Fruit fly (Drosophila melanogaster) whole organism, embryonic: ENCODE measurements around the gene CG9674.

ENCODE experiments used
- Adf1 ChIP-seq: fragments of 200-800 bp; sonication (Bioruptor generic); IDR thresholded peaks from 2 replicates; pipeline ENCODE4 v1.3.6; 2022; ENCODE audit warnings: missing biosample characterization, missing genetic modification characterization
- Antp ChIP-seq: fragments of 200-800 bp; sonication (Bioruptor generic); optimal IDR thresholded peaks from 3 replicates; lab custom pipeline; 2016; ENCODE audit warnings: missing biosample characterization, missing genetic modification characterization
- Blimp-1 ChIP-seq: fragments of 200-800 bp; sonication (Bioruptor generic); optimal IDR thresholded peaks from 3 replicates; lab custom pipeline; 2018; ENCODE audit warnings: missing biosample characterization, missing genetic modification characterization, mild to moderate bottlenecking, moderate library complexity, missing genetic modification reagents
- CG10267 ChIP-seq: fragments of 200-800 bp; sonication (Bioruptor generic); optimal IDR thresholded peaks from 2 replicates; lab custom pipeline; 2018; ENCODE audit warnings: missing biosample characterization, mild to moderate bottlenecking, missing genetic modification characterization, moderate library complexity
- CG14710 ChIP-seq: fragments of 200-800 bp; sonication (Bioruptor generic); optimal IDR thresholded peaks from 3 replicates; lab custom pipeline; 2019; ENCODE audit warnings: missing biosample characterization, mild to moderate bottlenecking, missing genetic modification characterization, moderate library complexity
- CG15514 ChIP-seq: fragments of 200-800 bp; sonication (Bioruptor generic); optimal IDR thresholded peaks from 3 replicates; lab custom pipeline; 2017; ENCODE audit warnings: missing biosample characterization, missing genetic modification characterization, mild to moderate bottlenecking, moderate library complexity, missing genetic modification reagents
- CG17361 ChIP-seq: fragments of 200-800 bp; sonication (Bioruptor generic); IDR thresholded peaks from 3 replicates; pipeline ENCODE4 v1.3.6; 2022; ENCODE audit warnings: missing biosample characterization, missing genetic modification characterization
- CG17829 ChIP-seq: fragments of 200-800 bp; optimal IDR thresholded peaks from 2 replicates; lab custom pipeline; 2019; ENCODE audit warnings: missing biosample characterization, mild to moderate bottlenecking, missing genetic modification characterization, moderate library complexity
- CG18764 ChIP-seq: fragments of 200-800 bp; sonication (Bioruptor generic); optimal IDR thresholded peaks from 3 replicates; lab custom pipeline; 2016; ENCODE audit warnings: missing biosample characterization, missing genetic modification characterization
- CG2678 ChIP-seq: fragments of 200-800 bp; sonication (Bioruptor generic); optimal IDR thresholded peaks from 3 replicates; lab custom pipeline; 2019; ENCODE audit warnings: missing biosample characterization, mild to moderate bottlenecking, missing genetic modification characterization, moderate library complexity
- CG2712 ChIP-seq: fragments of 200-800 bp; optimal IDR thresholded peaks from 3 replicates; lab custom pipeline; 2019; ENCODE audit warnings: missing biosample characterization, mild to moderate bottlenecking, missing genetic modification characterization, moderate library complexity
- CG34422 ChIP-seq: fragments of 200-800 bp; sonication (Bioruptor generic); IDR thresholded peaks from 3 replicates; pipeline ENCODE4 v1.3.6; 2022; ENCODE audit warnings: missing biosample characterization, missing genetic modification characterization
- CG3847 ChIP-seq: fragments of 200-800 bp; sonication (Bioruptor generic); IDR thresholded peaks from 2 replicates; pipeline ENCODE4 v1.3.6; 2022; ENCODE audit warnings: missing biosample characterization, missing genetic modification characterization
- CG3995 ChIP-seq: fragments of 200-800 bp; sonication (Bioruptor generic); optimal IDR thresholded peaks from 3 replicates; lab custom pipeline; 2016; ENCODE audit warnings: missing biosample characterization, missing genetic modification characterization
- CG4360 ChIP-seq: fragments of 200-800 bp; sonication (Bioruptor generic); IDR thresholded peaks from 2 replicates; pipeline ENCODE4 v1.3.6; 2022; ENCODE audit warnings: missing biosample characterization, missing genetic modification characterization
- CG7786 ChIP-seq: fragments of 200-800 bp; sonication (Bioruptor generic); optimal IDR thresholded peaks from 2 replicates; lab custom pipeline; 2016; ENCODE audit warnings: missing biosample characterization, missing genetic modification characterization
- CG8478 ChIP-seq: fragments of >200 bp; optimal IDR thresholded peaks from 2 replicates; lab custom pipeline; 2018
- CG8944 ChIP-seq: fragments of 200-800 bp; sonication (Bioruptor generic); optimal IDR thresholded peaks from 3 replicates; lab custom pipeline; 2016; ENCODE audit warnings: missing biosample characterization, missing genetic modification characterization
- D ChIP-seq, 2 experiments: fragments of 200-800 bp in 1 of 2; fragments of >200 bp in 1 of 2; sonication (Bioruptor generic) in 1 of 2; optimal IDR thresholded peaks; 2 replicates in 1 of 2; 3 replicates in 1 of 2; lab custom pipeline; 2017; ENCODE audit warnings: mild to moderate bottlenecking in 1 of 2, missing biosample characterization in 1 of 2, missing genetic modification characterization in 1 of 2, missing genetic modification reagents in 1 of 2
- Dip3 ChIP-seq: fragments of 200-800 bp; sonication (Bioruptor generic); optimal IDR thresholded peaks from 3 replicates; lab custom pipeline; 2016; ENCODE audit warnings: missing biosample characterization, missing genetic modification characterization
- H2.0 ChIP-seq: fragments of 200-800 bp; sonication (Bioruptor generic); IDR thresholded peaks from 2 replicates; pipeline ENCODE4 v1.3.6; 2022; ENCODE audit warnings: missing biosample characterization, missing genetic modification characterization
- Hand ChIP-seq: fragments of 200-800 bp; sonication (Bioruptor generic); optimal IDR thresholded peaks from 2 replicates; lab custom pipeline; 2017; ENCODE audit warnings: mild to moderate bottlenecking, missing biosample characterization, missing genetic modification reagents, missing genetic modification characterization
- MBD-R2 ChIP-seq: fragments of 200-800 bp; sonication (Bioruptor generic); IDR thresholded peaks from 2 replicates; pipeline ENCODE4 v1.3.6; 2022; ENCODE audit warnings: missing biosample characterization, missing genetic modification characterization
- Mad ChIP-seq: fragments of 200-800 bp; sonication (Bioruptor generic); optimal IDR thresholded peaks from 2 replicates; lab custom pipeline; 2016; ENCODE audit warnings: missing biosample characterization, missing genetic modification characterization
- Poxn ChIP-seq: fragments of 200-800 bp; sonication (Bioruptor generic); IDR thresholded peaks from 2 replicates; pipeline ENCODE4 v1.3.6; 2022; ENCODE audit warnings: missing biosample characterization, missing genetic modification characterization
- Ravus ChIP-seq: fragments of 200-800 bp; sonication (Bioruptor generic); IDR thresholded peaks from 2 replicates; pipeline ENCODE4 v1.3.6; 2022; ENCODE audit warnings: missing biosample characterization, missing genetic modification characterization
- Sin3A ChIP-seq: fragments of >200 bp; optimal IDR thresholded peaks from 2 replicates; lab custom pipeline; 2018
- Sry-δ ChIP-seq: fragments of 200-800 bp; sonication (Bioruptor generic); optimal IDR thresholded peaks from 2 replicates; lab custom pipeline; 2016; ENCODE audit warnings: missing biosample characterization, missing genetic modification characterization
- Ssrp ChIP-seq: fragments of 200-800 bp; sonication (Bioruptor generic); optimal IDR thresholded peaks from 2 replicates; lab custom pipeline; 2018; ENCODE audit warnings: missing biosample characterization, mild to moderate bottlenecking, missing genetic modification characterization, moderate library complexity
- Taf1 ChIP-seq: fragments of 200-800 bp; sonication (Bioruptor generic); IDR thresholded peaks from 2 replicates; pipeline ENCODE4 v1.3.6; 2022; ENCODE audit warnings: missing biosample characterization, missing genetic modification characterization
- aop ChIP-seq: fragments of 200-800 bp; sonication (Bioruptor generic); IDR thresholded peaks from 2 replicates; pipeline ENCODE4 v1.3.6; 2022; ENCODE audit warnings: missing biosample characterization, missing genetic modification characterization
- bsh ChIP-seq, 2 experiments: fragments of 200-800 bp; sonication (Bioruptor generic); optimal IDR thresholded peaks; 2 replicates each; lab custom pipeline; 2017 to 2018; ENCODE audit warnings: mild to moderate bottlenecking in 2 of 2, missing biosample characterization in 2 of 2, missing genetic modification characterization in 2 of 2, moderate library complexity in 1 of 2
- chn ChIP-seq: fragments of 200-800 bp; sonication (Bioruptor generic); optimal IDR thresholded peaks from 2 replicates; lab custom pipeline; 2016; ENCODE audit warnings: missing biosample characterization, missing genetic modification characterization
- corto ChIP-seq: fragments of 200-800 bp; sonication (Bioruptor generic); optimal IDR thresholded peaks from 2 replicates; lab custom pipeline; 2016; ENCODE audit warnings: missing biosample characterization, mild to moderate bottlenecking, missing genetic modification characterization, moderate library complexity
- dmrt11E ChIP-seq: fragments of 200-800 bp; sonication (Bioruptor generic); optimal IDR thresholded peaks from 3 replicates; lab custom pipeline; 2018; ENCODE audit warnings: missing biosample characterization, mild to moderate bottlenecking, missing genetic modification characterization, moderate library complexity
- dmrt99B ChIP-seq: fragments of 200-800 bp; sonication (Bioruptor generic); optimal IDR thresholded peaks from 2 replicates; lab custom pipeline; 2018; ENCODE audit warnings: missing biosample characterization, mild to moderate bottlenecking, missing genetic modification characterization, moderate library complexity
- ems ChIP-seq: fragments of 200-800 bp; sonication (Bioruptor generic); optimal IDR thresholded peaks from 3 replicates; lab custom pipeline; 2016; ENCODE audit warnings: missing biosample characterization, missing genetic modification characterization
- fd96Cb ChIP-seq: fragments of 200-800 bp; sonication (Bioruptor generic); optimal IDR thresholded peaks from 2 replicates; lab custom pipeline; 2018; ENCODE audit warnings: missing biosample characterization, mild to moderate bottlenecking, missing genetic modification characterization, moderate library complexity
- gem ChIP-seq: fragments of 200-800 bp; sonication (Bioruptor generic); optimal IDR thresholded peaks from 2 replicates; lab custom pipeline; 2019; ENCODE audit warnings: missing biosample characterization, mild to moderate bottlenecking, missing genetic modification characterization, moderate library complexity
- lmd ChIP-seq: fragments of 200-800 bp; sonication (Bioruptor generic); IDR thresholded peaks from 2 replicates; pipeline ENCODE4 v1.3.6; 2022; ENCODE audit warnings: missing biosample characterization, missing genetic modification characterization
- lola ChIP-seq, 3 experiments: fragments of >200 bp in 2 of 3; fragments of 200-800 bp in 1 of 3; sonication (Bioruptor generic) in 1 of 3; optimal IDR thresholded peaks; 2 replicates each; lab custom pipeline; 2017 to 2019; ENCODE audit warnings: missing biosample characterization in 3 of 3, missing genetic modification characterization in 3 of 3, mild to moderate bottlenecking in 1 of 3, moderate library complexity in 1 of 3
- lov ChIP-seq, 2 experiments: fragments of 200-800 bp in 1 of 2; fragments of >200 bp in 1 of 2; sonication (Bioruptor generic) in 1 of 2; IDR thresholded peaks in 1 of 2; optimal IDR thresholded peaks in 1 of 2; 2 replicates in 1 of 2; 3 replicates in 1 of 2; pipeline versions ENCODE4 v1.3.6 to Lab custom; 2017 to 2022; ENCODE audit warnings: missing biosample characterization in 1 of 2, missing genetic modification characterization in 1 of 2
- rib ChIP-seq: fragments of 200-800 bp; sonication (Bioruptor generic); IDR thresholded peaks from 2 replicates; pipeline ENCODE4 v1.3.6; 2022; ENCODE audit warnings: missing biosample characterization, missing genetic modification characterization
- run ChIP-seq: fragments of 200-800 bp; sonication (Bioruptor generic); optimal IDR thresholded peaks from 3 replicates; lab custom pipeline; 2018; ENCODE audit warnings: missing biosample characterization, mild to moderate bottlenecking, missing genetic modification characterization
- sens-2 ChIP-seq: fragments of 200-800 bp; sonication (Bioruptor generic); IDR thresholded peaks from 2 replicates; pipeline ENCODE4 v1.3.6; 2022; ENCODE audit warnings: missing biosample characterization, missing genetic modification characterization
- slbo ChIP-seq: fragments of 200-800 bp; sonication (Bioruptor generic); IDR thresholded peaks from 2 replicates; pipeline ENCODE4 v1.3.6; 2022; ENCODE audit warnings: missing biosample characterization, missing genetic modification characterization
- so ChIP-seq: fragments of 200-800 bp; sonication (Bioruptor generic); IDR thresholded peaks from 3 replicates; pipeline ENCODE4 v1.3.6; 2022; ENCODE audit warnings: missing biosample characterization, missing genetic modification characterization
- tio ChIP-seq: fragments of 200-800 bp; sonication (Bioruptor generic); optimal IDR thresholded peaks from 2 replicates; lab custom pipeline; 2017; ENCODE audit warnings: missing biosample characterization, missing genetic modification characterization, inconsistent platforms

The CG9674 gene

dm6 chr3L:16748343-16748742 lies 59.2 kb downstream of the CG9674 start (continued):
- TF ChIP-seq Ravus (GFP tag; lab: Robert Waterston, UW) (no peak), CG3995 (no peak), CG7786 (GFP tag; lab: Kevin White, UChicago) (no peak), run (tag; lab: Kevin White, UChicago) (no peak), CG4360 (GFP tag; lab: Robert Waterston, UW) (no peak), CG8478 (no peak), ems (GFP tag; lab: Kevin White, UChicago) (no peak), rib (no peak), Mad (GFP tag; lab: Kevin White, UChicago) (no peak)
- TF ChIP-seq, all 482 proteins: peak for 12

dm6 chr3L:16746586-16747383 lies 60.7 kb downstream of the CG9674 start:
- TF ChIP-seq aop: no peak
- no peak for TF ChIP-seq lmd
- no peak for TF ChIP-seq Sry-δ (GFP tag; lab: Kevin White, UChicago)
- no peak for TF ChIP-seq CG8944
- no peak for TF ChIP-seq Poxn (GFP tag; lab: Robert Waterston, UW)
- peak; percentile 9 for TF ChIP-seq CG14710 (tag; lab: Kevin White, UChicago)
- TF ChIP-seq slbo (GFP tag; lab: Robert Waterston, UW): no peak
- no peak for TF ChIP-seq MBD-R2 (GFP tag; lab: Robert Waterston, UW)
- no peak for TF ChIP-seq Ravus (GFP tag; lab: Robert Waterston, UW)
- no peak for TF ChIP-seq CG3847
- no peak for TF ChIP-seq tio (GFP tag; lab: Kevin White, UChicago)
- peak; percentile 64 for TF ChIP-seq Blimp-1 (GFP tag; lab: Kevin White, UChicago)
- no peak for TF ChIP-seq CG18764 (GFP tag; lab: Kevin White, UChicago)
- TF ChIP-seq gem (tag; lab: Kevin White, UChicago): peak; percentile 29
- peak; percentile 59 for TF ChIP-seq CG10267 (tag; lab: Kevin White, UChicago)
- TF ChIP-seq Sin3A: no peak
- no peak for TF ChIP-seq Antp (GFP tag; lab: Kevin White, UChicago)
- TF ChIP-seq Taf1 (GFP tag; lab: Robert Waterston, UW): no peak
- TF ChIP-seq H2.0 (GFP tag; lab: Robert Waterston, UW): no peak
- TF ChIP-seq so (GFP tag; lab: Robert Waterston, UW): no peak
- TF ChIP-seq CG2678 (tag; lab: Kevin White, UChicago): peak; percentile 54
- no peak for TF ChIP-seq chn (GFP tag; lab: Kevin White, UChicago)
- TF ChIP-seq CG2712 (tag; lab: Kevin White, UChicago): peak; percentile 37
- TF ChIP-seq CG17361 (GFP tag; lab: Robert Waterston, UW): peak; percentile 31; the same call in 2 of the 3 replicates
- TF ChIP-seq Adf1 (GFP tag; lab: Robert Waterston, UW): no peak
- peak; percentile 24 for TF ChIP-seq dmrt11E (tag; lab: Kevin White, UChicago)
- TF ChIP-seq lov (optimal IDR thresholded peaks at IDR 0.05; lab: Kevin White, UChicago): no peak
- no peak for TF ChIP-seq lov (GFP tag; IDR thresholded peaks at IDR 0.05; lab: Robert Waterston, UW)
- TF ChIP-seq bsh (GFP tag; optimal IDR thresholded peaks at IDR 0.05; lab: Kevin White, UChicago): peak in 1 of 2 experiments; percentile 10
- peak; percentile 33 for TF ChIP-seq fd96Cb (tag; lab: Kevin White, UChicago)
- no peak for TF ChIP-seq CG34422 (GFP tag; lab: Robert Waterston, UW)
- no peak for TF ChIP-seq CG15514
- no peak for TF ChIP-seq corto (GFP tag; lab: Kevin White, UChicago)
- peak; percentile 13 for TF ChIP-seq CG17829
- TF ChIP-seq sens-2: no peak
- peak in 1 of 3 experiments; percentile 9 for TF ChIP-seq lola (GFP tag; optimal IDR thresholded peaks at IDR 0.05; lab: Kevin White, UChicago)
- no peak for TF ChIP-seq Dip3 (GFP tag; lab: Kevin White, UChicago)
- TF ChIP-seq D (optimal IDR thresholded peaks at IDR 0.05; lab: Kevin White, UChicago): no peak
- TF ChIP-seq D (GFP tag; optimal IDR thresholded peaks at IDR 0.05; lab: Kevin White, UChicago): peak; percentile 29
- no peak for TF ChIP-seq Hand
- peak; percentile 10 for TF ChIP-seq Ssrp (tag; lab: Kevin White, UChicago)
- peak; percentile 49 for TF ChIP-seq dmrt99B (tag; lab: Kevin White, UChicago)
